Fruit fly (Drosophila melanogaster): ENCODE results near the gene Atu.

- TF ChIP-seq Ets21C (GFP tag; optimal IDR thresholded peaks at IDR 0.05) (peak; percentile 19), vri (GFP tag; optimal IDR thresholded peaks at IDR 0.05) (no peak), fd59A (GFP tag; optimal IDR thresholded peaks at IDR 0.05) (peak; percentile 50), fkh (GFP tag; optimal IDR thresholded peaks at IDR 0.05) (peak; percentile 81), CG6854 (GFP tag; optimal IDR thresholded peaks at IDR 0.05) (no peak)
Measured at dm6 chr3R:5620387-5620956, 7.3 kb downstream of the Atu start.
